Worm (Caenorhabditis elegans) whole organism, L4 larva: ENCODE results near the gene VC5.2.

Experiments
- cey-2 ChIP-seq: sonication (generic microtip); optimal IDR thresholded peaks from 3 replicates; lab custom pipeline; 2017; ENCODE audit warnings: missing genetic modification characterization, mild to moderate bottlenecking, missing compliant biosample characterization, antibody characterized with exemption, borderline replicate concordance; ENCODE audit not compliant: insufficient read depth
- gei-8 ChIP-seq: fragments of 200-800 bp; sonication (Bioruptor generic); optimal IDR thresholded peaks from 2 replicates; lab custom pipeline; 2018; ENCODE audit warnings: mild to moderate bottlenecking, missing genetic modification characterization, missing compliant biosample characterization
- lin-15B ChIP-seq: fragments of 150-350 bp; sonication (generic microtip); optimal IDR thresholded peaks from 3 replicates; lab custom pipeline; 2014; ENCODE audit warnings: missing biosample characterization, missing genetic modification characterization
- lir-3 ChIP-seq: sonication (generic microtip); optimal IDR thresholded peaks from 2 replicates; lab custom pipeline; 2016; ENCODE audit warnings: mild to moderate bottlenecking, missing genetic modification characterization, missing compliant biosample characterization
- nhr-11 ChIP-seq: fragments of 150-350 bp; optimal IDR thresholded peaks from 2 replicates; lab custom pipeline; 2014; ENCODE audit warnings: missing biosample characterization, missing genetic modification characterization
- tra-1 ChIP-seq: fragments of 200-800 bp; sonication (Bioruptor generic); IDR thresholded peaks from 2 replicates; pipeline ENCODE4 v1.3.6; 2022; ENCODE audit warnings: missing genetic modification reagents, missing genetic modification characterization, missing compliant biosample characterization

ce11 chrV:7072309-7072708, 13.4 kb upstream of the VC5.2 start, which contains the start of gene F27B10.1:
- TF ChIP-seq gei-8 (no peak), tra-1 (no peak), lir-3 (tag; lab: Kevin White, UChicago) (no peak), lin-15B (tag; lab: Kevin White, UChicago) (no peak), cey-2 (no peak), nhr-11 (tag; lab: Kevin White, UChicago) (no peak)
